Worm (Caenorhabditis elegans) whole organism, L3 larva: ENCODE data around the gene rga-9.

ENCODE experiments used
- R02D3.7 ChIP-seq: fragments of 150-350 bp; optimal IDR thresholded peaks from 2 replicates; lab custom pipeline; 2014; ENCODE audit warnings: missing biosample characterization, missing genetic modification characterization
- fos-1 ChIP-seq: fragments of 150-350 bp; optimal IDR thresholded peaks from 2 replicates; lab custom pipeline; 2014; ENCODE audit warnings: missing biosample characterization, missing genetic modification characterization
- pha-4 ChIP-seq: fragments of 150-350 bp; optimal IDR thresholded peaks from 2 replicates; lab custom pipeline; 2014; ENCODE audit warnings: missing biosample characterization, missing genetic modification reagents, missing genetic modification characterization

DNA sequence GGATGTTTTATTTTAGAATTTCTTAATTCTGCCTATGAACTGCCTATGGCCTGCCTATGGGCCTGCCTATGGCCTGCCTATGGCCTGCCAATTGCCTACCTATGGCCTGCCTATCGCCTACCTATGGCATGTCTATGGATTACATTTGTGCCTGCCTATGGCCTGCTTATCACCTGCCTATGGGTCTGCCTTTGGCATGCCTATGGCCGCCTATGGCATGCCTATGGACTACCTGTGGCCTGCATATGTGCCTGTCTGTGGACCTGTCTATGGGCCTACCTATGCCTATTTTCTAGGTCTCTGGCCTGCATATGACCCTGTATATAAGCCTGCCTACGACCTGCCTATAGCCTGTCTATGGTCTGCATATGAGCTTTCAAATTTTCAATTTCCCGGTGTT, 6.9 kb upstream of the rga-9 start:
- no peak for TF ChIP-seq fos-1
- no peak for TF ChIP-seq R02D3.7 (tag; lab: Kevin White, UChicago)
- no peak for TF ChIP-seq pha-4 (tag; lab: Kevin White, UChicago)
